Worm (Caenorhabditis elegans) whole organism, L1 larva: ENCODE measurements around the gene F55C12.4.

Experiments used
- aha-1 ChIP-seq: fragments of 150-350 bp; optimal IDR thresholded peaks from 2 replicates; lab custom pipeline; 2014; ENCODE audit warnings: missing biosample characterization, missing genetic modification characterization
- aly-2 ChIP-seq: fragments of 150-350 bp; optimal IDR thresholded peaks from 2 replicates; lab custom pipeline; 2014; ENCODE audit warnings: missing biosample characterization, missing genetic modification characterization
- ama-1 ChIP-seq: fragments of 150-350 bp; optimal IDR thresholded peaks from 2 replicates; lab custom pipeline; 2014
- blmp-1 ChIP-seq: fragments of 150-350 bp; optimal IDR thresholded peaks from 2 replicates; lab custom pipeline; 2014; ENCODE audit warnings: missing biosample characterization, missing genetic modification characterization
- ceh-63 ChIP-seq: fragments of 200-800 bp; sonication (Bioruptor generic); optimal IDR thresholded peaks from 2 replicates; lab custom pipeline; 2018; ENCODE audit warnings: mild to moderate bottlenecking, missing genetic modification characterization, missing compliant biosample characterization
- ceh-8 ChIP-seq: fragments of 200-800 bp; sonication (Bioruptor generic); optimal IDR thresholded peaks from 2 replicates; lab custom pipeline; 2018; ENCODE audit warnings: mild to moderate bottlenecking, missing genetic modification characterization, moderate library complexity, missing compliant biosample characterization
- ceh-88 ChIP-seq: fragments of 200-800 bp; sonication (Bioruptor generic); IDR thresholded peaks from 2 replicates; pipeline ENCODE4 v1.3.6; 2022; ENCODE audit warnings: missing genetic modification characterization, missing compliant biosample characterization
- ces-1 ChIP-seq: fragments of 150-350 bp; optimal IDR thresholded peaks from 2 replicates; lab custom pipeline; 2014; ENCODE audit warnings: missing biosample characterization, missing genetic modification reagents, missing genetic modification characterization
- dsc-1 ChIP-seq: sonication (generic microtip); optimal IDR thresholded peaks from 2 replicates; lab custom pipeline; 2016; ENCODE audit warnings: mild to moderate bottlenecking, missing genetic modification characterization, missing compliant biosample characterization
- efl-1 ChIP-seq, 4 experiments: fragments of 150-350 bp; optimal IDR thresholded peaks in 3 of 4; peaks in 1 of 4; 1 replicate in 1 of 4; 2 replicates in 3 of 4; lab custom pipeline; 2014; ENCODE audit warnings: missing biosample characterization in 2 of 4, missing genetic modification characterization in 2 of 4, missing genetic modification reagents in 2 of 4
- efl-3 ChIP-seq: fragments of 200-800 bp; sonication (Bioruptor generic); optimal IDR thresholded peaks from 2 replicates; lab custom pipeline; 2018; ENCODE audit warnings: mild to moderate bottlenecking, missing genetic modification characterization, missing compliant biosample characterization
- egl-13 ChIP-seq: sonication (generic microtip); optimal IDR thresholded peaks from 2 replicates; lab custom pipeline; 2016; ENCODE audit warnings: missing genotype, missing genetic modification reagents, missing genetic modification characterization, missing compliant biosample characterization
- egl-27 ChIP-seq, 2 experiments: fragments of 150-350 bp in 1 of 2; sonication (generic microtip); optimal IDR thresholded peaks; 3 replicates each; lab custom pipeline; 2017 to 2018; ENCODE audit warnings: missing biosample characterization in 2 of 2, missing genetic modification characterization in 2 of 2, missing genetic modification reagents in 2 of 2
- elt-2 ChIP-seq: sonication (generic microtip); optimal IDR thresholded peaks from 2 replicates; lab custom pipeline; 2016; ENCODE audit warnings: missing genetic modification characterization, mild to moderate bottlenecking, inconsistent platforms, missing compliant biosample characterization, missing genetic modification reagents
- ets-5 ChIP-seq: fragments of 200-800 bp; sonication (Bioruptor generic); IDR thresholded peaks from 2 replicates; pipeline ENCODE4 v1.3.6; 2022; ENCODE audit warnings: missing genetic modification characterization, missing compliant biosample characterization
- fkh-10 ChIP-seq: sonication (generic microtip); optimal IDR thresholded peaks from 2 replicates; lab custom pipeline; 2017; ENCODE audit warnings: missing biosample characterization, missing genetic modification reagents, missing genetic modification characterization
- fkh-8 ChIP-seq: sonication (generic microtip); optimal IDR thresholded peaks from 2 replicates; lab custom pipeline; 2016; ENCODE audit warnings: mild to moderate bottlenecking, missing genetic modification characterization, missing compliant biosample characterization
- hlh-4 ChIP-seq: sonication (generic microtip); optimal IDR thresholded peaks from 2 replicates; lab custom pipeline; 2016; ENCODE audit warnings: mild to moderate bottlenecking, missing genetic modification characterization, missing compliant biosample characterization
- hpl-2 ChIP-seq: fragments of 150-350 bp; optimal IDR thresholded peaks from 2 replicates; lab custom pipeline; 2014; ENCODE audit warnings: missing biosample characterization, missing genetic modification reagents, missing genetic modification characterization
- irx-1 ChIP-seq: sonication (generic microtip); optimal IDR thresholded peaks from 2 replicates; lab custom pipeline; 2016; ENCODE audit warnings: missing genetic modification characterization, missing compliant biosample characterization
- jun-1 ChIP-seq: fragments of 150-350 bp; optimal IDR thresholded peaks from 2 replicates; lab custom pipeline; 2014; ENCODE audit warnings: missing biosample characterization, missing genetic modification reagents, missing genetic modification characterization
- lin-13 ChIP-seq: fragments of 150-350 bp; optimal IDR thresholded peaks from 2 replicates; lab custom pipeline; 2014; ENCODE audit warnings: missing biosample characterization, missing genetic modification reagents, missing genetic modification characterization
- lin-14 ChIP-seq: fragments of 200-800 bp; sonication (Bioruptor generic); optimal IDR thresholded peaks from 2 replicates; lab custom pipeline; 2018; ENCODE audit warnings: mild to moderate bottlenecking, missing genetic modification characterization, moderate library complexity, missing compliant biosample characterization
- lin-35 ChIP-seq, 2 experiments: fragments of 150-350 bp; optimal IDR thresholded peaks; 2 replicates each; lab custom pipeline; 2014; ENCODE audit warnings: missing biosample characterization in 2 of 2, missing genetic modification characterization in 2 of 2, missing genetic modification reagents in 2 of 2
- lir-3 ChIP-seq: sonication (generic microtip); optimal IDR thresholded peaks from 2 replicates; lab custom pipeline; 2016; ENCODE audit warnings: mild to moderate bottlenecking, missing genetic modification characterization, moderate library complexity, missing compliant biosample characterization; ENCODE audit not compliant: poor library complexity
- lsy-2 ChIP-seq, 2 experiments: fragments of 150-350 bp; optimal IDR thresholded peaks; 2 replicates each; lab custom pipeline; 2014; ENCODE audit warnings: missing biosample characterization in 2 of 2, missing genetic modification characterization in 2 of 2
- mdl-1 ChIP-seq, 2 experiments: fragments of 150-350 bp; optimal IDR thresholded peaks; 2 replicates each; lab custom pipeline; 2014 to 2017; ENCODE audit warnings: missing biosample characterization in 2 of 2, missing genetic modification characterization in 2 of 2, inconsistent platforms in 1 of 2
- mef-2 ChIP-seq: fragments of 150-350 bp; optimal IDR thresholded peaks from 2 replicates; lab custom pipeline; 2014; ENCODE audit warnings: missing biosample characterization, missing genetic modification characterization
- nhr-11 ChIP-seq: fragments of 150-350 bp; optimal IDR thresholded peaks from 2 replicates; lab custom pipeline; 2014; ENCODE audit warnings: missing biosample characterization, missing genetic modification characterization
- nhr-12 ChIP-seq: sonication (generic microtip); optimal IDR thresholded peaks from 2 replicates; lab custom pipeline; 2017; ENCODE audit warnings: missing biosample characterization, missing genetic modification characterization
- nhr-20 ChIP-seq: sonication (generic microtip); optimal IDR thresholded peaks from 2 replicates; lab custom pipeline; 2016; ENCODE audit warnings: mild to moderate bottlenecking, missing genetic modification characterization, missing compliant biosample characterization
- nhr-237 ChIP-seq: fragments of 150-350 bp; optimal IDR thresholded peaks from 2 replicates; lab custom pipeline; 2014; ENCODE audit warnings: missing biosample characterization, missing genetic modification characterization
- nhr-28 ChIP-seq: fragments of 150-350 bp; optimal IDR thresholded peaks from 2 replicates; lab custom pipeline; 2014; ENCODE audit warnings: missing biosample characterization, missing genetic modification characterization
- nhr-71 ChIP-seq: sonication (generic microtip); optimal IDR thresholded peaks from 2 replicates; lab custom pipeline; 2016; ENCODE audit warnings: mild to moderate bottlenecking, missing genetic modification characterization, moderate library complexity, missing compliant biosample characterization
- nhr-76 ChIP-seq: sonication (generic microtip); optimal IDR thresholded peaks from 2 replicates; lab custom pipeline; 2017; ENCODE audit warnings: missing biosample characterization, missing genetic modification characterization
- nhr-77 ChIP-seq: fragments of 150-350 bp; optimal IDR thresholded peaks from 2 replicates; lab custom pipeline; 2014; ENCODE audit warnings: missing biosample characterization, missing genetic modification characterization
- nhr-85 ChIP-seq: sonication (generic microtip); peaks from one replicate; lab custom pipeline; 2016; ENCODE audit warnings: missing genetic modification characterization, inconsistent platforms, missing compliant biosample characterization
- pax-3 ChIP-seq: fragments of 200-800 bp; sonication (Bioruptor generic); optimal IDR thresholded peaks from 2 replicates; lab custom pipeline; 2018; ENCODE audit warnings: mild to moderate bottlenecking, missing genetic modification characterization, moderate library complexity, missing compliant biosample characterization
- pqm-1 ChIP-seq: sonication (generic microtip); optimal IDR thresholded peaks from 3 replicates; lab custom pipeline; 2017; ENCODE audit warnings: missing biosample characterization, missing genetic modification characterization
- skn-1 ChIP-seq: fragments of 150-350 bp; optimal IDR thresholded peaks from 2 replicates; lab custom pipeline; 2014; ENCODE audit warnings: missing biosample characterization, missing genetic modification characterization
- swsn-7 ChIP-seq: sonication (generic microtip); optimal IDR thresholded peaks from 2 replicates; lab custom pipeline; 2016; ENCODE audit warnings: missing genetic modification characterization, missing compliant biosample characterization
- tlp-1 ChIP-seq: fragments of 150-350 bp; optimal IDR thresholded peaks from 2 replicates; lab custom pipeline; 2014; ENCODE audit warnings: missing biosample characterization, missing genetic modification characterization
- xbp-1 ChIP-seq: sonication (generic microtip); optimal IDR thresholded peaks from 2 replicates; lab custom pipeline; 2016; ENCODE audit warnings: missing genetic modification characterization, missing compliant biosample characterization
- zag-1 ChIP-seq: fragments of 150-350 bp; optimal IDR thresholded peaks from 2 replicates; lab custom pipeline; 2014; ENCODE audit warnings: missing biosample characterization, missing genetic modification characterization
- zip-4 ChIP-seq: fragments of 200-800 bp; sonication (Bioruptor generic); optimal IDR thresholded peaks from 2 replicates; lab custom pipeline; 2018; ENCODE audit warnings: mild to moderate bottlenecking, missing genetic modification characterization, moderate library complexity, missing compliant biosample characterization
- ztf-11 ChIP-seq, 2 experiments: sonication (generic microtip); optimal IDR thresholded peaks; 2 replicates each; lab custom pipeline; 2016 to 2017; ENCODE audit warnings: missing genetic modification characterization in 2 of 2, missing biosample characterization in 1 of 2, missing compliant biosample characterization in 1 of 2
- ztf-4 ChIP-seq: fragments of 150-350 bp; optimal IDR thresholded peaks from 2 replicates; lab custom pipeline; 2014; ENCODE audit warnings: missing biosample characterization, missing genetic modification characterization

The F55C12.4 gene

ce11 chrII:5892813-5893212 lies 34.6 kb upstream of the F55C12.4 start:
- TF ChIP-seq pqm-1 (no peak), jun-1 (tag; lab: Kevin White, UChicago) (peak; percentile 26), egl-13 (tag; lab: Kevin White, UChicago) (no peak), ets-5 (GFP tag; lab: Robert Waterston, UW) (no peak), xbp-1 (no peak)

ce11 chrII:5889417-5890139 lies 31.4 kb upstream of the F55C12.4 start:
- TF ChIP-seq aly-2 (tag; lab: Kevin White, UChicago) (no peak), nhr-71 (tag; lab: Kevin White, UChicago) (peak; percentile 26), efl-1 (optimal IDR thresholded peaks at IDR 0.05; lab: Kevin White, UChicago) (no peak), efl-1 (GFP tag; optimal IDR thresholded peaks at IDR 0.05 in 1 of 2; lab: Kevin White, UChicago) (peak in 1 of 2 experiments; percentile 58), lin-14 (GFP tag; lab: Kevin White, UChicago) (peak; percentile 25), dsc-1 (peak; percentile 65), fkh-8 (peak; percentile 87)

- TF ChIP-seq ztf-11 (tag; optimal IDR thresholded peaks at IDR 0.05; lab: Kevin White, UChicago) = no peak
- no peak for TF ChIP-seq nhr-28
- TF ChIP-seq swsn-7 (tag; lab: Kevin White, UChicago) = no peak
- peak in 1 of 2 experiments; percentile 58 for TF ChIP-seq lin-35 (GFP tag; optimal IDR thresholded peaks at IDR 0.05; lab: Kevin White, UChicago)
- no peak for TF ChIP-seq ztf-4 (tag; lab: Kevin White, UChicago)
- peak; percentile 28 for TF ChIP-seq elt-2 (tag; lab: Kevin White, UChicago)
- TF ChIP-seq fkh-10 (GFP tag; lab: Kevin White, UChicago) = no peak
- no peak for TF ChIP-seq nhr-237 (tag; lab: Kevin White, UChicago)
- no peak for TF ChIP-seq efl-1 (optimal IDR thresholded peaks at IDR 0.05; lab: Kevin White, UChicago)
- TF ChIP-seq efl-1 (GFP tag; optimal IDR thresholded peaks at IDR 0.05 in 1 of 2; lab: Kevin White, UChicago) = peak in 1 of 2 experiments; percentile 90
- no peak for TF ChIP-seq lin-13 (GFP tag; lab: Kevin White, UChicago)
- no peak for TF ChIP-seq nhr-11
- peak; percentile 88 for TF ChIP-seq nhr-85 (tag; lab: Kevin White, UChicago)
- no peak for TF ChIP-seq zag-1 (tag; lab: Kevin White, UChicago)
- no peak for TF ChIP-seq hlh-4 (tag; lab: Kevin White, UChicago)
- no peak for TF ChIP-seq pax-3 (tag; lab: Kevin White, UChicago)
- TF ChIP-seq ceh-88 (GFP tag; lab: Robert Waterston, UW) = no peak
- peak; percentile 28 for TF ChIP-seq zip-4 (GFP tag; lab: Kevin White, UChicago)
- no peak for TF ChIP-seq nhr-76 (tag; lab: Kevin White, UChicago)
- peak in 1 of 2 experiments; percentile 15 for TF ChIP-seq mdl-1 (tag; optimal IDR thresholded peaks at IDR 0.05; lab: Kevin White, UChicago)
- TF ChIP-seq ama-1 (lab: Kevin White, UChicago) = no peak
- no peak for TF ChIP-seq egl-27 (tag; optimal IDR thresholded peaks at IDR 0.05; lab: Kevin White, UChicago)
- TF ChIP-seq aha-1 (tag; lab: Kevin White, UChicago) = no peak
- TF ChIP-seq fkh-8 = no peak
- no peak for TF ChIP-seq nhr-77 (tag; lab: Kevin White, UChicago)
- TF ChIP-seq lsy-2 (tag; optimal IDR thresholded peaks at IDR 0.05; lab: Kevin White, UChicago) = peak in 1 of 2 experiments; percentile 33
- TF ChIP-seq hpl-2 (GFP tag; lab: Kevin White, UChicago) = peak; percentile 6
- TF ChIP-seq lir-3 (tag; lab: Kevin White, UChicago) = no peak
- no peak for TF ChIP-seq irx-1 (tag; lab: Kevin White, UChicago)
- no peak for TF ChIP-seq nhr-20 (tag; lab: Kevin White, UChicago)
- TF ChIP-seq nhr-12 = no peak
- no peak for TF ChIP-seq tlp-1 (tag; lab: Kevin White, UChicago)
- TF ChIP-seq egl-13 (tag; lab: Kevin White, UChicago) = no peak
- no peak for TF ChIP-seq skn-1 (tag; lab: Kevin White, UChicago)
- TF ChIP-seq mef-2 = no peak
- TF ChIP-seq ceh-8 (GFP tag; lab: Kevin White, UChicago) = no peak
- no peak for TF ChIP-seq efl-3
- TF ChIP-seq blmp-1 = peak; percentile 95
- no peak for TF ChIP-seq ces-1 (GFP tag; lab: Kevin White, UChicago)
- TF ChIP-seq ceh-63 (GFP tag; lab: Kevin White, UChicago) = no peak
Observed at ce11 chrII:5885966-5886621, 27.9 kb upstream of the F55C12.4 start.
